Worm (Caenorhabditis elegans): ENCODE measurements around the gene scrm-8.
"Not testable (repeated sequence)": the region's sequence is repeated elsewhere in the genome, so short reads cannot be mapped to it uniquely, and the experiment has no call there.

Gene scrm-8

DNA sequence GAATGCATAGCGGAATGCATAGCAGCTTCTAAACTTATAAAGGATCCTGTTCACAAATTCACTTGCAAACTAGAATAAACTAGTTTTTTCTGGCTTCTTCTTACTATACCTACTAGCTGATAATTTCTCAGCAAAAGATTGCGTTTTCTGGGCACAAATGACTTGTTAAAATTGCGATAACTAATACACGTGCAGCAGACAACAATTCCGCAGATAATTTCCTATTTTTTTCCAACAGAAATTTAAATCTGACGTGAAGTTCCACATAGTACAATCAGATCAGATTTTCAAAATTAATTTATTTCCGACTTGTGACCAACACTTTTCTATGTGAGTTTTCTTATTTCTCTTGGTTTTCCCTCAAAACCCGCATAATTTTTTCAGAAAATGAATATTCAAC, at the start of gene scrm-8:
Gene scrm-8, plus strand, starts transcription at position 301 of the 400 bp plus-strand sequence.
- no peak for TF ChIP-seq nhr-80 (tag; optimal IDR thresholded peaks at IDR 0.05)
- no peak for TF ChIP-seq ztf-18 (tag; optimal IDR thresholded peaks at IDR 0.05)
- TF ChIP-seq dpff-1 (tag; optimal IDR thresholded peaks at IDR 0.05) = no peak

DNA sequence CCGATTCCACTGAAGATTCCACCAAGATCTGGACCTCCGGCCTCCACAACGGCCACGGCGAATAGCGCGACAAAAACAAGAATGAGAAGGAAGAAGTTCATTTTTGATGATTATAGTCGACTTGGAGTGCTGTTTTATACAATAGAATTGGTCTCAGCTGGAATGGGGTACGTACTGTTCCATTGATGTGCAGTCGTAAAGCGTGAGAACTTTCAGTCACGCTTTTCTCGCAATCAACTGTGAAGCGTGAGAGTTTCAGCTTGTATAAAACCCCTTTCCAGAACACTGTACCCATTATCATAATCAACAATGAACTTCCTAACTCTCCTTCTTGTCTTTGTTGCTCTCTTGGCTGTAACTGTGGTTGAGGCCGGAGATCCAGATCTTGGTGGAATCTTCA, 48.9 kb upstream of the scrm-8 start, which contains the start of the genes F49F1.4 and F49F1.2:
Gene F49F1.4, minus strand, starts transcription at position 101 of the 400 bp plus-strand sequence.
Gene F49F1.2, plus strand, starts transcription at position 310 of the 400 bp plus-strand sequence.
- TF ChIP-seq C06A6.2 (GFP tag; conservative IDR thresholded peaks at IDR 0.05) = no peak
- no peak for TF ChIP-seq attf-5 (GFP tag; optimal IDR thresholded peaks at IDR 0.05)
- TF ChIP-seq lin-54 (GFP tag; optimal IDR thresholded peaks at IDR 0.05) = no peak
- TF ChIP-seq F22D6.2 (tag; optimal IDR thresholded peaks at IDR 0.05) = no peak
- TF ChIP-seq K11D2.4 (GFP tag; IDR thresholded peaks at IDR 0.05) = no peak

- TF ChIP-seq tbp1 (GFP tag; optimal IDR thresholded peaks at IDR 0.05) = no peak
- no peak for TF ChIP-seq nfya-1 (tag; optimal IDR thresholded peaks at IDR 0.05; ENCODE audit: borderline replicate concordance, insufficient read depth)
- TF ChIP-seq nhr-80 (tag; optimal IDR thresholded peaks at IDR 0.05) = peak; percentile 17
Observed at ce11 chrIV:4117432-4117831, 47.1 kb upstream of the scrm-8 start, which contains the start of gene drd-50. Gene drd-50 (plus strand): TSS chrIV:4117732.

- no peak for TF ChIP-seq sea-2 (GFP tag; IDR thresholded peaks at IDR 0.05)
- TF ChIP-seq K12H6.12 (tag; optimal IDR thresholded peaks at IDR 0.05) = no peak
- no peak for TF ChIP-seq ZK185.1 (tag; optimal IDR thresholded peaks at IDR 0.05; ENCODE audit: poor library complexity, severe bottlenecking)
- no peak for TF ChIP-seq F33H1.4 (GFP tag; IDR thresholded peaks at IDR 0.05)
- no peak for TF ChIP-seq mes-4 (tag; optimal IDR thresholded peaks at IDR 0.05)
- TF ChIP-seq dpl-1 (GFP tag; optimal IDR thresholded peaks at IDR 0.05) = no peak
- no peak for TF ChIP-seq ztf-22 (GFP tag; optimal IDR thresholded peaks at IDR 0.05)
- no peak for TF ChIP-seq F23B12.7 (tag; optimal IDR thresholded peaks at IDR 0.05; ENCODE audit: insufficient read depth)
- TF ChIP-seq hlh-12 (tag; optimal IDR thresholded peaks at IDR 0.05) = no peak
- no peak for TF ChIP-seq unc-130 (GFP tag; optimal IDR thresholded peaks at IDR 0.05)
- no peak for TF ChIP-seq madf-6 (GFP tag; IDR thresholded peaks at IDR 0.05)
- TF ChIP-seq hrde-1 (tag; optimal IDR thresholded peaks at IDR 0.05; ENCODE audit: borderline replicate concordance) = no peak
Observed at ce11 chrIV:4120263-4120662, 44.2 kb upstream of the scrm-8 start, which contains the start of gene F49F1.5. Gene F49F1.5 (minus strand): TSS chrIV:4120415.

DNA sequence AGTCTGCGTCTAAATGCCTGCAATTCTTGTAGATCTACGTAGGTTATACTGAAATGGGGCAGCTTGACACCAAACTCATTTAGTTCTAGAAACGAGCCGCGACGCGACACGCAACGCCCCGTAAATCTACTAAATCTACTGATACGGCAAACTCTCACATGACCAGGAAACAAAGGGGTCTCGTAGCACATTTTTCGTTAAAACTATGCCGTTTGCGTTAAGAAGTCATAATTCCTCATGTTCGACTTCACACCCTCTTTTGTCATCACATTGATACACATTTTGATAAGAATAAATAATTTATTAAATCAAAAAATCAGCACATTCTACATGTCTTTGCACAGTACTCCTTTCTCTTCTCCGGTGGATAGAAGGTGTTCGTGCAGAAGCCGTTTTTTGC, 43.4 kb upstream of the scrm-8 start:
- peak; percentile 19 for TF ChIP-seq nhr-80 (tag; optimal IDR thresholded peaks at IDR 0.05)
- no peak for TF ChIP-seq Y53G8AR.9 (GFP tag; conservative IDR thresholded peaks at IDR 0.05)

- TF ChIP-seq nhr-80 (tag; optimal IDR thresholded peaks at IDR 0.05) = peak; percentile 46
- TF ChIP-seq ceh-100 (GFP tag; IDR thresholded peaks at IDR 0.05) = no peak
- TF ChIP-seq F55B11.4 (tag; optimal IDR thresholded peaks at IDR 0.05; ENCODE audit: borderline replicate concordance, insufficient read depth) = no peak
Observed at ce11 chrIV:4123083-4123482, 41.4 kb upstream of the scrm-8 start, which contains the start of gene mul-1. Gene mul-1 (minus strand): TSS chrIV:4123166.

ce11 chrIV:4125657-4126056, 38.8 kb upstream of the scrm-8 start, which contains the start of gene F49F1.7:
Gene F49F1.7 (minus strand): TSS chrIV:4125757.
- not testable (repeated sequence) for TF ChIP-seq athp-1 (tag; optimal IDR thresholded peaks at IDR 0.05); bed-2 (GFP tag; IDR thresholded peaks at IDR 0.05); F33H1.4 (GFP tag; IDR thresholded peaks at IDR 0.05)

All from whole organism, young adult.